Worm (Caenorhabditis elegans): ENCODE measurements around the gene Y75D11A.2.
"Not testable (repeated sequence)": the region's sequence is repeated elsewhere in the genome, so short reads cannot be mapped to it uniquely, and the experiment has no call there.

Y75D11A.2 gene

DNA sequence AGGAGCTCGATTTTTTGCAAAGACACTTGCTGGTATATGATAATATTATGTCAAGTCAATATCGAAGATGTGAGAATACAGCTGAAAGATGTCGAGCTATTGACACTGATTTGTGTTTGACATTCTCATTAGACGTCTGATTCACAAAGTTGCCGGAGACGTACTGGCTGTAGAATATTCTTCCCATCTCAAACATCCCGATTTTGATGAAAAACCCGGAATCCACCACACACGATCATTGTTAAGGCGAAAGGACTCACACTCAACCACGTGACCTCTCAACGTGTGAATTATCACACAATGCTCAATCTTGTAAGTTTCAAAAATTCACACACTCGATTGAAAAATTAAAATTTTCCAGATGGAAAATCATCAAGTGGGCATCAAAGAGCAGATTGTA, 6.7 kb upstream of the Y75D11A.2 start, which contains the start of gene F07G6.12:
TSS of gene F07G6.12 (plus strand) at position 301 of the 400 bp plus-strand sequence.
- TF ChIP-seq nhr-28 (tag; optimal IDR thresholded peaks at IDR 0.05) (no peak), ztf-4 (tag; optimal IDR thresholded peaks at IDR 0.05) (no peak), pha-4 (tag; optimal IDR thresholded peaks at IDR 0.05) (no peak), eor-1 (tag; optimal IDR thresholded peaks at IDR 0.05) (no peak), fos-1 (tag; optimal IDR thresholded peaks at IDR 0.05) (no peak)

DNA sequence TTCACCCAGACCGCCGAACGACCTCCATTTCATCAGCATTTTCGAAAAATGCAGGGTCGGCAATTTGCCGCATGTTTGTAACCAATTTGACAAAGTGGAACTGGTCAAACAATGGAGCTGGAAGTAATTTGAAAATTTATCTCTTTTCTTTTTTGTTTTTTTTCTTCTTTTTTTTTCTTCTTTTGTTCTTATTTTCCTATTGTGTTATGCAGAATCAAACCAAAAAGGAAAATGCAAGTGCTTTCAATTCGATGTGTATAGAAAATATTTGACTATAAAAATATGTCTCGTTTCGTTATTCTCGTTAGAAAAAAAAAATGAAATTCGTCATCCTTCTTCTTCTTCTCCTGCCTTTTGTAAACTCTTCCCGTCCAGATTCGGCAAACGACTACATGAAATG, 5.0 kb upstream of the Y75D11A.2 start, which contains the start of gene F07G6.10:
TSS of gene F07G6.10 (plus strand) at position 301 of the 400 bp plus-strand sequence.
- no peak for TF ChIP-seq mml-1 (tag; optimal IDR thresholded peaks at IDR 0.05)
- TF ChIP-seq skn-1 (tag; optimal IDR thresholded peaks at IDR 0.05), result no peak
- no peak for TF ChIP-seq pqm-1 (tag; optimal IDR thresholded peaks at IDR 0.05)
- TF ChIP-seq egl-27 (tag; optimal IDR thresholded peaks at IDR 0.05), result no peak
- no peak for TF ChIP-seq snpc-4 (tag; optimal IDR thresholded peaks at IDR 0.05)
- TF ChIP-seq ceh-16 (tag; optimal IDR thresholded peaks at IDR 0.05), result no peak
- no peak for TF ChIP-seq nhr-43 (tag; optimal IDR thresholded peaks at IDR 0.05; ENCODE audit: poor library complexity, severe bottlenecking)
- TF ChIP-seq zag-1 (tag; optimal IDR thresholded peaks at IDR 0.05), result no peak

DNA sequence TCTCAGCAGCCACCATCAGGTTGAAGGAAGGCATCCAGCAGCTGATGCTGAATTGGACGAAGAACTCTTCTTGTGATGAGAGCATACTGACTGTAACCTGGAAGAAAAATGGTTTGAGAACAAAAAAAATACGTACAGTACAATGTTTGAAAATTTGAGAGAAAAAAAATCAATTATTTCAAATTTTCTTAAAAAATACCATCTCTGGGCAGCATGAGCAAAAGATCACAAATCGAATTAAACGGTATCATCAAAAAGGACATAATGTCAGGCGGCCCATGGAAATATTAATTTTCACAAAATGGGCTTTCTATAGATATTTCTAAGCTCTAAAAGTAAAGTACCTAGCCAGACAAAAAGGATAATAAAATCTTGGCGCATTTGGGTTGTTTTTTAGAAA, 3.5 kb downstream of the Y75D11A.2 start, which contains the start of gene Y75D11A.3:
TSS of gene Y75D11A.3 (minus strand) at position 101 of the 400 bp plus-strand sequence.
- TF ChIP-seq ZK546.5, nhr-23, nhr-76 (tag; optimal IDR thresholded peaks at IDR 0.05): not testable (repeated sequence)

DNA sequence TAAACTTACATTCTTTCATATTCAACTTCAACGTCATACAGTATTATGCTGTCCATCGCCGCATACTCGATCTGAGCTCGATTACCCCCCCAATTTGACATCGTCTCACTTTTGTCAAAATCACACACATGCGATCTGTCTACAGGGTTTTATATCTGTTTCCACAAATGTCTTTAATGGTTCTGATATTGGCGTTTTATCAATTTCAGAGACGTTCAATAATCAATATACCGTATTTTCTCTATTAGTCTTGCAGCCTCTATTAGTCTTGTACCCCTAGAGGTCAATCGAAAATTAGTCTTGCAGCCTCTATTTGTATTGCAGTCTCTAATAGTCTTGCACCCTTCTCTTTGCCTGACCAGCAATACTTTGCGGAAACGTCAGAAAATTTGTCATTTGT, 5.8 kb downstream of the Y75D11A.2 start, which contains the start of gene Y75D11A.6:
TSS of gene Y75D11A.6 (minus strand) at position 101 of the 400 bp plus-strand sequence.
- TF ChIP-seq fkh-2, elt-1, skn-1 (tag; optimal IDR thresholded peaks at IDR 0.05): not testable (repeated sequence)

ce11 chrX:1769636-1770035, 27.0 kb downstream of the Y75D11A.2 start:
- TF ChIP-seq pha-4 (tag; optimal IDR thresholded peaks at IDR 0.05), result no peak
- TF ChIP-seq R02D3.7 (tag; optimal IDR thresholded peaks at IDR 0.05), result no peak
- no peak for TF ChIP-seq ceh-16 (tag; optimal IDR thresholded peaks at IDR 0.05)
- TF ChIP-seq snpc-4 (tag; optimal IDR thresholded peaks at IDR 0.05), result no peak
- no peak for TF ChIP-seq lsy-12 (tag; optimal IDR thresholded peaks at IDR 0.05)

DNA sequence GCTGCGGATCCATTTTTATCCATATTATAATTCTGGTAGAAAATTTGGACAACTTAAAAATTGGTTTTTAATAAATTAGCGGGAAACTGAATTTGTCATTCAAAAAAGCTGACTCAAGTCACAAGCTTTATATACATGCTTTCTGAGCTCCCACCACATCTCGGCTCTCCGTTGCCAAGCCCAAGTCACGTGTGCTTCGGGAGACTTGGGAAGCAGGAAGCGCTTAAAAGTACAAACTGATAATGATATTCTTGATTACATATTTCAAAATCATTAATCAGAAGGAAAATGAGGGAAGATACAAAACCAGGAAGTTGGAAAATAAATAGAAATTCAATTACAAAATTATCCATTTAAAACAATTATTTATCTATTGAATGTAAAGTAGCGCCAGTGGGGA, 35.4 kb downstream of the Y75D11A.2 start, which contains the start of gene elc-2:
TSS of gene elc-2 (minus strand) at position 101 of the 400 bp plus-strand sequence.
- TF ChIP-seq daf-12 (tag; optimal IDR thresholded peaks at IDR 0.05), result no peak
- TF ChIP-seq ztf-4 (tag; optimal IDR thresholded peaks at IDR 0.05), result no peak
- no peak for TF ChIP-seq elt-3 (tag; optimal IDR thresholded peaks at IDR 0.05)
- TF ChIP-seq snpc-4 (tag; optimal IDR thresholded peaks at IDR 0.05), result no peak
- no peak for TF ChIP-seq unc-62 (GFP tag; optimal IDR thresholded peaks at IDR 0.05)
- TF ChIP-seq skn-1 (tag; optimal IDR thresholded peaks at IDR 0.05), result no peak
- no peak for TF ChIP-seq mdl-1 (tag; optimal IDR thresholded peaks at IDR 0.05)
- no peak for TF ChIP-seq zag-1 (tag; optimal IDR thresholded peaks at IDR 0.05)
- TF ChIP-seq elt-1 (tag; optimal IDR thresholded peaks at IDR 0.05), result no peak
- TF ChIP-seq ceh-9 (tag; optimal IDR thresholded peaks at IDR 0.05), result no peak
- no peak for TF ChIP-seq unc-39 (tag; optimal IDR thresholded peaks at IDR 0.05)
- no peak for TF ChIP-seq sea-2 (GFP tag; optimal IDR thresholded peaks at IDR 0.05)
- no peak for TF ChIP-seq ama-1 (optimal IDR thresholded peaks at IDR 0.05)

- TF ChIP-seq snpc-4 (tag; optimal IDR thresholded peaks at IDR 0.05) (no peak), daf-12 (tag; optimal IDR thresholded peaks at IDR 0.05) (no peak), nhr-43 (tag; optimal IDR thresholded peaks at IDR 0.05; ENCODE audit: poor library complexity, severe bottlenecking) (no peak), hmg-11 (tag; optimal IDR thresholded peaks at IDR 0.05) (no peak), unc-39 (tag; optimal IDR thresholded peaks at IDR 0.05) (no peak), ceh-16 (tag; optimal IDR thresholded peaks at IDR 0.05) (no peak)
Observed at ce11 chrX:1785692-1786091, 43.1 kb downstream of the Y75D11A.2 start.
